Worm (Caenorhabditis elegans) whole organism, mixed stage, embryonic: ENCODE results near the gene F23H11.7.

ENCODE experiments used
- M03D4.4 ChIP-seq: sonication (generic microtip); optimal IDR thresholded peaks from 2 replicates; lab custom pipeline; 2017; ENCODE audit warnings: mild to moderate bottlenecking, missing genetic modification characterization, missing compliant biosample characterization
- bed-3 ChIP-seq: fragments of 200-800 bp; sonication (Bioruptor generic); optimal IDR thresholded peaks from 3 replicates; lab custom pipeline; 2018; ENCODE audit warnings: mild to moderate bottlenecking, missing genetic modification characterization, moderate library complexity, missing compliant biosample characterization
- blmp-1 ChIP-seq: fragments of 150-350 bp; optimal IDR thresholded peaks from 2 replicates; lab custom pipeline; 2014; ENCODE audit warnings: missing biosample characterization, missing genetic modification characterization
- ceh-39 ChIP-seq: fragments of 150-350 bp; optimal IDR thresholded peaks from 2 replicates; lab custom pipeline; 2014; ENCODE audit warnings: missing biosample characterization, missing genetic modification characterization
- ceh-43 ChIP-seq: fragments of 200-800 bp; sonication (Bioruptor generic); optimal IDR thresholded peaks from 2 replicates; lab custom pipeline; 2018; ENCODE audit warnings: mild to moderate bottlenecking, missing genetic modification characterization, moderate library complexity, missing compliant biosample characterization
- ceh-83 ChIP-seq: fragments of 200-800 bp; sonication (Bioruptor generic); optimal IDR thresholded peaks from 2 replicates; lab custom pipeline; 2018; ENCODE audit warnings: mild to moderate bottlenecking, missing genetic modification characterization, missing compliant biosample characterization
- cnd-1 ChIP-seq: fragments of 200-800 bp; sonication (Bioruptor generic); optimal IDR thresholded peaks from 2 replicates; lab custom pipeline; 2018; ENCODE audit warnings: mild to moderate bottlenecking, missing genetic modification characterization, missing compliant biosample characterization
- drap-1 ChIP-seq: fragments of 200-800 bp; sonication (Bioruptor generic); optimal IDR thresholded peaks from 3 replicates; lab custom pipeline; 2018; ENCODE audit warnings: mild to moderate bottlenecking, missing genetic modification characterization, missing compliant biosample characterization
- elt-1 ChIP-seq: sonication (generic microtip); optimal IDR thresholded peaks from 2 replicates; lab custom pipeline; 2017; ENCODE audit warnings: missing genetic modification characterization, mild to moderate bottlenecking, missing compliant biosample characterization, antibody characterized with exemption, moderate library complexity, borderline replicate concordance; ENCODE audit not compliant: insufficient read depth
- elt-3 ChIP-seq: fragments of 150-350 bp; optimal IDR thresholded peaks from 2 replicates; lab custom pipeline; 2014; ENCODE audit warnings: missing biosample characterization, missing genetic modification characterization
- flh-1 ChIP-seq: fragments of 200-800 bp; sonication (Bioruptor generic); optimal IDR thresholded peaks from 2 replicates; lab custom pipeline; 2018; ENCODE audit warnings: mild to moderate bottlenecking, missing genetic modification characterization, moderate library complexity, missing compliant biosample characterization
- lin-13 ChIP-seq: fragments of 150-350 bp; optimal IDR thresholded peaks from 2 replicates; lab custom pipeline; 2014; ENCODE audit warnings: missing biosample characterization, missing genetic modification characterization
- lin-32 ChIP-seq: fragments of 200-800 bp; sonication (Bioruptor generic); optimal IDR thresholded peaks from 2 replicates; lab custom pipeline; 2018; ENCODE audit warnings: mild to moderate bottlenecking, missing genetic modification characterization, missing compliant biosample characterization
- lsy-2 ChIP-seq: fragments of 150-350 bp; optimal IDR thresholded peaks from 2 replicates; lab custom pipeline; 2014; ENCODE audit warnings: missing biosample characterization, missing genetic modification characterization
- mab-5 ChIP-seq: fragments of 150-350 bp; optimal IDR thresholded peaks from 2 replicates; lab custom pipeline; 2014; ENCODE audit warnings: missing biosample characterization, missing genetic modification characterization
- mep-1 ChIP-seq: fragments of 150-350 bp; optimal IDR thresholded peaks from 2 replicates; lab custom pipeline; 2017; ENCODE audit warnings: missing biosample characterization, missing genetic modification reagents, missing genetic modification characterization, inconsistent platforms
- mls-2 ChIP-seq: sonication (generic microtip); optimal IDR thresholded peaks from 2 replicates; lab custom pipeline; 2016; ENCODE audit warnings: mild to moderate bottlenecking, missing genetic modification characterization, moderate library complexity, missing compliant biosample characterization
- nhr-12 ChIP-seq: fragments of 150-350 bp; optimal IDR thresholded peaks from 2 replicates; lab custom pipeline; 2014; ENCODE audit warnings: missing biosample characterization, missing genetic modification characterization
- nhr-2 ChIP-seq: fragments of 150-350 bp; optimal IDR thresholded peaks from 2 replicates; lab custom pipeline; 2014; ENCODE audit warnings: missing biosample characterization, missing genetic modification characterization
- nhr-237 ChIP-seq: fragments of 150-350 bp; optimal IDR thresholded peaks from 2 replicates; lab custom pipeline; 2014; ENCODE audit warnings: missing biosample characterization, missing genetic modification characterization
- nhr-28 ChIP-seq: fragments of 150-350 bp; optimal IDR thresholded peaks from 2 replicates; lab custom pipeline; 2014; ENCODE audit warnings: missing biosample characterization, missing genetic modification characterization
- nhr-76 ChIP-seq: sonication (generic microtip); optimal IDR thresholded peaks from 2 replicates; lab custom pipeline; 2017; ENCODE audit warnings: missing biosample characterization, missing genetic modification characterization
- pha-4 ChIP-seq: fragments of 150-350 bp; optimal IDR thresholded peaks from 2 replicates; lab custom pipeline; 2018; ENCODE audit warnings: missing biosample characterization, missing genetic modification reagents, missing genetic modification characterization
- sem-2 ChIP-seq: fragments of 200-800 bp; sonication (Bioruptor generic); optimal IDR thresholded peaks from 2 replicates; lab custom pipeline; 2018; ENCODE audit warnings: mild to moderate bottlenecking, missing genetic modification characterization, missing compliant biosample characterization
- snpc-4 ChIP-seq: fragments of 150-350 bp; optimal IDR thresholded peaks from 2 replicates; lab custom pipeline; 2014; ENCODE audit warnings: missing biosample characterization, missing genetic modification characterization
- sptf-1 ChIP-seq: sonication (generic microtip); optimal IDR thresholded peaks from 2 replicates; lab custom pipeline; 2017; ENCODE audit warnings: mild to moderate bottlenecking, missing genetic modification characterization, moderate library complexity, missing compliant biosample characterization
- unc-120 ChIP-seq: sonication (generic microtip); optimal IDR thresholded peaks from 2 replicates; lab custom pipeline; 2017; ENCODE audit warnings: missing genetic modification characterization, missing compliant biosample characterization; ENCODE audit not compliant: poor library complexity, severe bottlenecking
- unc-39 ChIP-seq: fragments of 150-350 bp; optimal IDR thresholded peaks from 2 replicates; lab custom pipeline; 2014; ENCODE audit warnings: missing biosample characterization, missing genetic modification characterization
- unc-62 ChIP-seq: fragments of 150-350 bp; optimal IDR thresholded peaks from 2 replicates; lab custom pipeline; 2014; ENCODE audit warnings: missing biosample characterization, missing genetic modification reagents, missing genetic modification characterization
- zip-8 ChIP-seq: fragments of 150-350 bp; optimal IDR thresholded peaks from 2 replicates; lab custom pipeline; 2014; ENCODE audit warnings: missing biosample characterization, missing genetic modification characterization
- ztf-11 ChIP-seq: fragments of 150-350 bp; optimal IDR thresholded peaks from 2 replicates; lab custom pipeline; 2014; ENCODE audit warnings: missing biosample characterization, missing genetic modification characterization

F23H11.7 gene

ce11 chrIII:919322-919721, at the start of gene F23H11.7:
Gene F23H11.7, minus strand, starts transcription at chrIII:919422.
- TF ChIP-seq nhr-12 (tag; lab: Kevin White, UChicago), result no peak
- no peak for TF ChIP-seq nhr-28 (tag; lab: Kevin White, UChicago)
- TF ChIP-seq lin-32 (GFP tag; lab: Kevin White, UChicago), result no peak
- no peak for TF ChIP-seq drap-1
- TF ChIP-seq nhr-76 (tag; lab: Kevin White, UChicago), result no peak
- TF ChIP-seq blmp-1 (tag; lab: Kevin White, UChicago), result no peak
- no peak for TF ChIP-seq unc-120
- no peak for TF ChIP-seq sem-2
- TF ChIP-seq nhr-237 (tag; lab: Kevin White, UChicago), result no peak
- TF ChIP-seq ceh-39, result no peak
- TF ChIP-seq M03D4.4 (tag; lab: Kevin White, UChicago), result no peak
- no peak for TF ChIP-seq mab-5 (tag; lab: Kevin White, UChicago)
- TF ChIP-seq mep-1, result no peak
- no peak for TF ChIP-seq unc-39
- TF ChIP-seq, all 35 proteins: peak for 0

- TF ChIP-seq elt-3 (tag; lab: Kevin White, UChicago), result no peak
- TF ChIP-seq lin-32 (GFP tag; lab: Kevin White, UChicago), result peak; percentile 14
- TF ChIP-seq nhr-2 (tag; lab: Kevin White, UChicago), result peak; percentile 90
- TF ChIP-seq mls-2 (tag; lab: Kevin White, UChicago), result no peak
- TF ChIP-seq ceh-39, result no peak
These were observed 47.0 kb upstream of the F23H11.7 start for ce11 chrIII:966259-966658.

- TF ChIP-seq lin-13 (tag; lab: Kevin White, UChicago) (no peak), unc-39 (no peak), mls-2 (tag; lab: Kevin White, UChicago) (no peak), elt-3 (tag; lab: Kevin White, UChicago) (no peak), elt-1 (tag; lab: Kevin White, UChicago) (no peak), drap-1 (no peak), flh-1 (GFP tag; lab: Kevin White, UChicago) (no peak), mep-1 (no peak), ztf-11 (no peak), ceh-43 (no peak), ceh-39 (no peak), lsy-2 (no peak), unc-120 (no peak)
These were observed 45.4 kb upstream of the F23H11.7 start for ce11 chrIII:964637-965036.

- TF ChIP-seq ceh-43 (no peak), ceh-83 (no peak), unc-120 (no peak), nhr-237 (tag; lab: Kevin White, UChicago) (no peak), sem-2 (no peak), lsy-2 (no peak), cnd-1 (tag; lab: Kevin White, UChicago) (no peak)
These were observed 42.7 kb upstream of the F23H11.7 start, which contains the start of gene fbxa-51 for ce11 chrIII:961948-962347. Gene fbxa-51, plus strand, starts transcription at chrIII:962269.

- no peak for TF ChIP-seq snpc-4 (tag; lab: Kevin White, UChicago)
- no peak for TF ChIP-seq cnd-1 (tag; lab: Kevin White, UChicago)
- no peak for TF ChIP-seq zip-8 (tag; lab: Kevin White, UChicago)
- no peak for TF ChIP-seq sem-2
- no peak for TF ChIP-seq sptf-1 (tag; lab: Kevin White, UChicago)
- TF ChIP-seq M03D4.4 (tag; lab: Kevin White, UChicago), result no peak
- TF ChIP-seq mab-5 (tag; lab: Kevin White, UChicago), result no peak
- no peak for TF ChIP-seq bed-3 (GFP tag; lab: Kevin White, UChicago)
- no peak for TF ChIP-seq unc-62 (GFP tag; lab: Kevin White, UChicago)
- no peak for TF ChIP-seq elt-1 (tag; lab: Kevin White, UChicago)
- no peak for TF ChIP-seq elt-3 (tag; lab: Kevin White, UChicago)
- no peak for TF ChIP-seq blmp-1 (tag; lab: Kevin White, UChicago)
- no peak for TF ChIP-seq pha-4 (tag; lab: Kevin White, UChicago)
- TF ChIP-seq mls-2 (tag; lab: Kevin White, UChicago), result no peak
- TF ChIP-seq lin-13 (tag; lab: Kevin White, UChicago), result no peak
These were observed 36.8 kb upstream of the F23H11.7 start, which contains the start of gene fbxa-54 for ce11 chrIII:955981-956380. Gene fbxa-54, plus strand, starts transcription at chrIII:956334.
